Fruit fly (Drosophila melanogaster) whole organism, pupa: Measurements from ENCODE around the gene CG34426.

ENCODE experiments used
- CG10348 ChIP-seq: fragments of 200-800 bp; sonication (Bioruptor generic); IDR thresholded peaks from 2 replicates; pipeline ENCODE4 v1.3.6; 2022; ENCODE audit warnings: missing biosample characterization, missing genetic modification characterization
- CG32121 ChIP-seq: fragments of 200-800 bp; sonication (Bioruptor generic); IDR thresholded peaks from 2 replicates; pipeline ENCODE4 v1.3.6; 2022; ENCODE audit warnings: missing biosample characterization, missing genetic modification characterization
- CG34367 ChIP-seq: fragments of 200-800 bp; sonication (Bioruptor generic); optimal IDR thresholded peaks from 2 replicates; lab custom pipeline; 2018; ENCODE audit warnings: missing biosample characterization, mild to moderate bottlenecking, missing genetic modification characterization
- CG4496 ChIP-seq: fragments of 200-800 bp; sonication (Bioruptor generic); IDR thresholded peaks from 3 replicates; pipeline ENCODE4 v1.3.6; 2022; ENCODE audit warnings: missing biosample characterization, missing genetic modification characterization
- CG8159 ChIP-seq: fragments of 200-800 bp; sonication (Bioruptor generic); optimal IDR thresholded peaks from 3 replicates; lab custom pipeline; 2018; ENCODE audit warnings: missing biosample characterization, mild to moderate bottlenecking, missing genetic modification characterization, moderate library complexity
- CG8301 ChIP-seq: fragments of 200-800 bp; sonication (Bioruptor generic); optimal IDR thresholded peaks from 2 replicates; lab custom pipeline; 2018; ENCODE audit warnings: missing biosample characterization, mild to moderate bottlenecking, missing genetic modification characterization
- CG9948 ChIP-seq: fragments of 200-800 bp; sonication (Bioruptor generic); optimal IDR thresholded peaks from 2 replicates; lab custom pipeline; 2018; ENCODE audit warnings: missing biosample characterization, mild to moderate bottlenecking, missing genetic modification characterization, moderate library complexity
- EcR ChIP-seq: fragments of 200-800 bp; sonication (Bioruptor generic); optimal IDR thresholded peaks from 3 replicates; lab custom pipeline; 2019; ENCODE audit warnings: missing biosample characterization, missing genetic modification characterization, mild to moderate bottlenecking, moderate library complexity, missing genetic modification reagents
- Ets98B ChIP-seq: fragments of 200-800 bp; sonication (Bioruptor generic); IDR thresholded peaks from 2 replicates; pipeline ENCODE4 v1.3.6; 2022; ENCODE audit warnings: missing biosample characterization, missing genetic modification characterization
- Pif1A ChIP-seq: fragments of 200-800 bp; sonication (Bioruptor generic); optimal IDR thresholded peaks from 3 replicates; lab custom pipeline; 2016; ENCODE audit warnings: missing biosample characterization, missing genetic modification characterization
- Snoo ChIP-seq: fragments of 200-800 bp; sonication (Bioruptor generic); optimal IDR thresholded peaks from 3 replicates; lab custom pipeline; 2017; ENCODE audit warnings: missing biosample characterization, mild to moderate bottlenecking, missing genetic modification characterization, inconsistent platforms
- fd96Ca ChIP-seq: fragments of 200-800 bp; sonication (Bioruptor generic); IDR thresholded peaks from 3 replicates; pipeline ENCODE4 v1.3.6; 2022; ENCODE audit warnings: missing biosample characterization, missing genetic modification characterization
- gl ChIP-seq: fragments of 200-800 bp; sonication (Bioruptor generic); optimal IDR thresholded peaks from 2 replicates; lab custom pipeline; 2018; ENCODE audit warnings: missing biosample characterization, mild to moderate bottlenecking, missing genetic modification characterization
- rn ChIP-seq: fragments of 200-800 bp; sonication (Bioruptor generic); IDR thresholded peaks from 2 replicates; pipeline ENCODE4 v1.3.6; 2022; ENCODE audit warnings: missing biosample characterization, missing genetic modification characterization

dm6 chr3L:8770616-8771229 is 31.5 kb upstream of the CG34426 start:
- TF ChIP-seq Pif1A (no peak), EcR (GFP tag; lab: Kevin White, UChicago) (no peak), CG34367 (no peak), CG4496 (GFP tag; lab: Robert Waterston, UW) (no peak), CG32121 (GFP tag; lab: Robert Waterston, UW) (no peak), Ets98B (GFP tag; lab: Robert Waterston, UW) (no peak), CG8301 (tag; lab: Kevin White, UChicago) (no peak), CG8159 (tag; lab: Kevin White, UChicago) (no peak), rn (GFP tag; lab: Robert Waterston, UW) (no peak), fd96Ca (GFP tag; lab: Robert Waterston, UW) (0 out of 3 replicates have a peak, but pooled peaks have one; percentile 17), CG10348 (GFP tag; lab: Robert Waterston, UW) (no peak), CG9948 (tag; lab: Kevin White, UChicago) (no peak), gl (tag; lab: Kevin White, UChicago) (no peak), Snoo (tag; lab: Kevin White, UChicago) (no peak)
